Fruit fly (Drosophila melanogaster) whole organism, wandering third instar larva: ENCODE measurements around the gene SmydA-4.

Experiments
- Abd-B ChIP-seq: fragments of >200 bp; optimal IDR thresholded peaks from 2 replicates; lab custom pipeline; 2017; ENCODE audit warnings: missing biosample characterization, missing genetic modification characterization
- CG9705 ChIP-seq: fragments of 200-800 bp; sonication (Bioruptor generic); optimal IDR thresholded peaks from 2 replicates; lab custom pipeline; 2018; ENCODE audit warnings: missing biosample characterization, mild to moderate bottlenecking, missing genetic modification characterization
- Dfd ChIP-seq: fragments of >200 bp; optimal IDR thresholded peaks from 2 replicates; lab custom pipeline; 2017; ENCODE audit warnings: missing biosample characterization, missing genetic modification characterization
- Dif ChIP-seq: fragments of 200-275, 200-300 bp; sonication (Bioruptor generic); optimal IDR thresholded peaks from 2 replicates; lab custom pipeline; 2018; ENCODE audit warnings: missing biosample characterization, missing genetic modification characterization; ENCODE audit not compliant: partially characterized antibody
- GATAd ChIP-seq: sonication (Bioruptor generic); optimal IDR thresholded peaks from 2 replicates; lab custom pipeline; 2016; ENCODE audit warnings: missing biosample characterization, missing genetic modification characterization
- HLH106 ChIP-seq: fragments of 200-800 bp; optimal IDR thresholded peaks from 3 replicates; lab custom pipeline; 2019; ENCODE audit warnings: missing biosample characterization, mild to moderate bottlenecking, missing genetic modification characterization, moderate library complexity
- Hnf4 ChIP-seq: fragments of 200-800 bp; sonication (Bioruptor generic); optimal IDR thresholded peaks from 2 replicates; lab custom pipeline; 2016; ENCODE audit warnings: missing biosample characterization, mild to moderate bottlenecking, missing genetic modification characterization
- Hr83 ChIP-seq: fragments of 200-300 bp; sonication (Bioruptor generic); optimal IDR thresholded peaks from 2 replicates; lab custom pipeline; 2016; ENCODE audit warnings: missing biosample characterization, mild to moderate bottlenecking, missing genetic modification characterization, moderate library complexity; ENCODE audit not compliant: poor library complexity, severe bottlenecking
- Jra ChIP-seq: sonication (Bioruptor generic); optimal IDR thresholded peaks from 2 replicates; lab custom pipeline; 2016; ENCODE audit warnings: missing biosample characterization, missing genetic modification characterization
- Mio ChIP-seq: sonication (Bioruptor generic); optimal IDR thresholded peaks from 2 replicates; lab custom pipeline; 2016; ENCODE audit warnings: missing biosample characterization, missing genetic modification characterization
- Myc ChIP-seq: fragments of >200 bp; optimal IDR thresholded peaks from 2 replicates; lab custom pipeline; 2017
- N ChIP-seq: fragments of >200 bp; optimal IDR thresholded peaks from 2 replicates; lab custom pipeline; 2018; ENCODE audit warnings: missing biosample characterization, missing external identifiers, missing genetic modification characterization
- Rel ChIP-seq, 2 experiments: fragments of 200-800 bp; sonication (Bioruptor generic) in 1 of 2; optimal IDR thresholded peaks; 2 replicates in 1 of 2; 3 replicates in 1 of 2; lab custom pipeline; 2016 to 2019; ENCODE audit warnings: mild to moderate bottlenecking in 2 of 2, missing biosample characterization in 2 of 2, missing genetic modification characterization in 2 of 2, moderate library complexity in 1 of 2
- Sp1 ChIP-seq: fragments of 200-800 bp; sonication (Bioruptor generic); optimal IDR thresholded peaks from 3 replicates; lab custom pipeline; 2019; ENCODE audit warnings: missing biosample characterization, mild to moderate bottlenecking, missing genetic modification characterization, moderate library complexity
- Vsx2 ChIP-seq: fragments of 200-300, 225-300 bp; sonication (Bioruptor generic); optimal IDR thresholded peaks from 2 replicates; lab custom pipeline; 2018; ENCODE audit warnings: missing biosample characterization, missing genetic modification characterization; ENCODE audit not compliant: partially characterized antibody
- br ChIP-seq: fragments of 200-800 bp; sonication (Bioruptor generic); optimal IDR thresholded peaks from 2 replicates; lab custom pipeline; 2016; ENCODE audit warnings: missing biosample characterization, missing genetic modification characterization
- brk ChIP-seq: fragments of 200-800 bp; sonication (Bioruptor generic); optimal IDR thresholded peaks from 2 replicates; lab custom pipeline; 2016; ENCODE audit warnings: missing biosample characterization, mild to moderate bottlenecking, missing genetic modification characterization
- dl ChIP-seq, 2 experiments: fragments of 175-275, 200-275 bp in 1 of 2; fragments of 200-275 bp in 1 of 2; sonication (Bioruptor generic); optimal IDR thresholded peaks; lab custom pipeline; 2018; ENCODE audit warnings: mild to moderate bottlenecking in 2 of 2, missing biosample characterization in 2 of 2, missing genetic modification characterization in 2 of 2, moderate library complexity in 2 of 2; ENCODE audit not compliant: partially characterized antibody in 2 of 2, insufficient read depth in 1 of 2
- ey ChIP-seq: fragments of 200-800 bp; sonication (Bioruptor generic); optimal IDR thresholded peaks from 2 replicates; lab custom pipeline; 2016; ENCODE audit warnings: missing biosample characterization, missing genetic modification characterization
- foxo ChIP-seq, 2 experiments: fragments of 200-800 bp; sonication (Bioruptor generic); optimal IDR thresholded peaks; 2 replicates in 1 of 2; 3 replicates in 1 of 2; lab custom pipeline; 2016 to 2017; ENCODE audit warnings: missing biosample characterization in 2 of 2, missing genetic modification characterization in 2 of 2
- fru ChIP-seq: fragments of 200-800 bp; sonication (Bioruptor generic); optimal IDR thresholded peaks from 3 replicates; lab custom pipeline; 2016; ENCODE audit warnings: missing biosample characterization, mild to moderate bottlenecking, missing genetic modification characterization
- h ChIP-seq: fragments of 200-800 bp; sonication (Bioruptor generic); optimal IDR thresholded peaks from 3 replicates; lab custom pipeline; 2016; ENCODE audit warnings: missing biosample characterization, mild to moderate bottlenecking, missing genetic modification characterization
- jim ChIP-seq: fragments of 175-275, 200-325 bp; sonication (Bioruptor generic); optimal IDR thresholded peaks from 2 replicates; lab custom pipeline; 2016; ENCODE audit warnings: missing biosample characterization, mild to moderate bottlenecking, missing genetic modification characterization
- lola ChIP-seq: fragments of >200 bp; optimal IDR thresholded peaks from 2 replicates; lab custom pipeline; 2017; ENCODE audit warnings: missing biosample characterization, missing genetic modification characterization
- rgr ChIP-seq: fragments of 200-800 bp; sonication (Bioruptor generic); optimal IDR thresholded peaks from 3 replicates; lab custom pipeline; 2016; ENCODE audit warnings: missing biosample characterization, mild to moderate bottlenecking, missing genetic modification characterization
- sage ChIP-seq: fragments of 200-800 bp; sonication (Bioruptor generic); optimal IDR thresholded peaks from 2 replicates; lab custom pipeline; 2016; ENCODE audit warnings: missing biosample characterization, mild to moderate bottlenecking, missing genetic modification characterization
- usp ChIP-seq: fragments of >200 bp; optimal IDR thresholded peaks from 2 replicates; lab custom pipeline; 2017; ENCODE audit warnings: missing biosample characterization, missing genetic modification characterization
- woc ChIP-seq: sonication (Bioruptor generic); optimal IDR thresholded peaks from 2 replicates; lab custom pipeline; 2016; ENCODE audit warnings: missing biosample characterization, mild to moderate bottlenecking, missing genetic modification characterization

SmydA-4 gene

DNA sequence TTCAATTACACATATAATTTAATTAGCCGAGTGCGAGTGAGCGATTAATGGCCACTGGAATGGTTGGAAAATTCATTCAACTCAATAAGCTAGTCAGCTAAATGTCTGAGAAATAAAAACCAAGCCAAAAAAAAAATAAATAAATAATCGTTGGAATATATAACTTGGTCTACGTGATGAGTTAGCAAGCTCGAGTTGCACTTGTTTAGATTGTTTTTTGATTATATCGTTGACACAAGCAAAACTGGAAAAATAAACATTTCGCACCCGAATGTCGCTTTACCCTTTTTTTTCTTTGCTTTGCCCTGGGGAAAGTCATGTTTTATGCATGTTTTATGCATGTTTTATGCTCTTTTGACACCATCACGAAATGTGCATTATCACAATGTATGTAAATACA lies 38.5 kb downstream of the SmydA-4 start:
- no peak for TF ChIP-seq Mio (GFP tag; lab: Kevin White, UChicago)
- no peak for TF ChIP-seq h (GFP tag; lab: Kevin White, UChicago)
- TF ChIP-seq Vsx2 (GFP tag; lab: Kevin White, UChicago), result no peak
- TF ChIP-seq, all 38 proteins: peak for 0

DNA sequence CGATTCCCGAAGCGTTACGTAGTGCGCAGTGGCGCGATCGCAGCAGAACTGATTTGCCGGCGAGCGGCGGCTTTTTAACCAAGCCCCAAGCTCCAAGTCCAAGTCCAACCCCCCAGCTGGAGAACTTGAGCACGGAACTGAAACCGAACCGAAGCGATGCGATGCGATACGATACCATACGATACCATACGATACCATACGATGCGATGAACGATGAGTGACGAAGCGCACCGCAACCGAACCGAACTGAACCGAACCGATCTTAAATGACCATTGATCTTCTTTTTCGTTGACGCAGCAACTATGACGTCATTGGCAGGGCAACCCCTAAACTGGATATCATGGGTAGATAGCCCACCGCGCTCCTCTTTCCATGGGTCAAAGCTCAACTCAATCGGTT lies 41.7 kb downstream of the SmydA-4 start, which contains the start of gene sev:
Gene sev (minus strand): TSS at position 50 of the 400 bp plus-strand sequence.
- TF ChIP-seq CG9705 (GFP tag; lab: Kevin White, UChicago), result no peak
- no peak for TF ChIP-seq Vsx2 (GFP tag; lab: Kevin White, UChicago)
- no peak for TF ChIP-seq Abd-B (GFP tag; lab: Kevin White, UChicago)
- TF ChIP-seq rgr (GFP tag; lab: Kevin White, UChicago), result no peak
- TF ChIP-seq foxo (GFP tag; optimal IDR thresholded peaks at IDR 0.05; lab: Kevin White, UChicago), result no peak
- no peak for TF ChIP-seq Hr83 (GFP tag; lab: Kevin White, UChicago)
- TF ChIP-seq ey (GFP tag; lab: Kevin White, UChicago), result no peak
- no peak for TF ChIP-seq GATAd
- TF ChIP-seq Jra (GFP tag; lab: Kevin White, UChicago), result no peak
- TF ChIP-seq Hnf4 (GFP tag; lab: Kevin White, UChicago), result no peak
- no peak for TF ChIP-seq Sp1 (GFP tag; lab: Kevin White, UChicago)
- TF ChIP-seq Dfd, result no peak
- TF ChIP-seq dl (GFP tag; optimal IDR thresholded peaks at IDR 0.05; lab: Kevin White, UChicago; ENCODE audit: insufficient read depth in 1 of 2, partially characterized antibody in 2 of 2), result no peak
- no peak for TF ChIP-seq usp (GFP tag; lab: Kevin White, UChicago)
- no peak for TF ChIP-seq jim (GFP tag; lab: Kevin White, UChicago)
- TF ChIP-seq Rel (GFP tag; optimal IDR thresholded peaks at IDR 0.05; lab: Kevin White, UChicago), result no peak
- no peak for TF ChIP-seq Rel (tag; optimal IDR thresholded peaks at IDR 0.05; lab: Kevin White, UChicago)
- TF ChIP-seq, all 38 proteins: peak for 0

DNA sequence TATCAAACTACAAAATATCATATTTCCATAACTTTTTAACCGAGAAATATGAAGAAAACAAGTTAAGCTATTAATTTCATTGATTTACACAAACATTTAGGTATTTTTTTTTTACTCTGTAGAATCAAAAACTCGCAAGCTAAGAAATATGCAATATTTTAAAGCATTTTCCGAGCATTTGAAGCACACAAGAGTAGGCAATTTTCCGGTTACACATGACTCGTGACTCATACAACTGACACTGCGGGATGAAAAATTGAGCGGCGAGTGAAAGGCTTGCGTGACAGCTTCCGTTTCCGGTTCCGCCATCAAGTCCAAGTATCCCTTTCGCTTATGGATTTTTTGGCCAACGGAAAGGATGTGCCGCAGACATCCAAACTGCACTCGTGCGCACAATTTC lies 42.8 kb downstream of the SmydA-4 start:
- TF ChIP-seq N (GFP tag; lab: Kevin White, UChicago) (peak; percentile 7), rgr (GFP tag; lab: Kevin White, UChicago) (no peak)

DNA sequence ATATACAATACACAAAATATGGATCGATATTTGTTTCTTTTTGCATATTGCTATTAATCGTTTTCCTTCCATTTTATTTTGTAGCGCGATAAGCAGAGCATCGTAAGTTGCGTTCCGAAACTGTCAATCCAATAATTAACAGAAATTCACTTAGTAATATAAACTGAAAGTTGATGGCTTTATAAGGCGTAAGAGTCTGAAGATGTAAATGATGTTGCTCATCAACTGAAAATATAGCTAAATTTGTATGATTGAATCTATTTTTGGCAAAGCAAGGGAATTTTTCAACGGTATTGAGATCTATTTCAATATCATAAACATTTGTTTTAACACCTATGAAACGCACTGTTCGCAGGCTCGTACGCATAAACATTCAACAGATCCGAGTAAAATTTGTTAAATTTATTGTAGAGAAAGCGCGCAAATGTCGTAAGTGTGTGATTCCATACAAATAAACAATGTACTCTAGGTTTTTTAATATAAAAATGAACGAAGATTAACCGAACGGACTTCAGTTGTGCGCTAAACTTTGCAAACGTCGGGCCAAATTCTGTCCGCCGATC lies 44.3 kb downstream of the SmydA-4 start, which contains the start of gene Vago:
Gene Vago (plus strand): TSS at position 513 of the 563 bp plus-strand sequence.
- TF ChIP-seq ey (GFP tag; lab: Kevin White, UChicago) (peak; percentile 23), woc (GFP tag; lab: Kevin White, UChicago) (peak; percentile 3), fru (GFP tag; lab: Kevin White, UChicago) (peak; percentile 42), Dif (GFP tag; lab: Kevin White, UChicago) (no peak), sage (GFP tag; lab: Kevin White, UChicago) (no peak), Sp1 (GFP tag; lab: Kevin White, UChicago) (peak; percentile 34), HLH106 (peak; percentile 55), Rel (GFP tag; optimal IDR thresholded peaks at IDR 0.05; lab: Kevin White, UChicago) (no peak), Rel (tag; optimal IDR thresholded peaks at IDR 0.05; lab: Kevin White, UChicago) (peak; percentile 50), br (peak; percentile 22)

DNA sequence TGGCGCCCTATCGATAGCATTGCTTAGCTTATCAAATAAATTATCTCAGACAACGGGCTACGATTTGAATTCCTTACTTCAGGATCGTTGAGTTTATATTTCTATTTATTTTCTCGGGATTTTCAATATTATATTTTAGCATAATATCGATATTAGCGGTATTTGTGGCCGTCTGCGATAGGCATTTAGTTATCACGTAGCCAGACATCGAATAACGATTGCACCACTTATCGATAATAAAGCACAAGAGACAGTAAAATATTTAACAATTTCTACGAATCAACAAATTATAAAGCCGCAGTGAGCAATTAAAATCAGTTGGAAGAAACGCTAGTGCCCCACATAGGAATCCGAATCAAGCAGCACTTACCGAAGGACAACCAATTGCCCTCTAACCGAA lies 45.6 kb downstream of the SmydA-4 start, which contains the start of gene CG2076:
Gene CG2076 (plus strand): TSS at position 50 of the 400 bp plus-strand sequence.
- TF ChIP-seq brk (GFP tag; lab: Kevin White, UChicago) (no peak), CG9705 (GFP tag; lab: Kevin White, UChicago) (no peak), lola (GFP tag; lab: Kevin White, UChicago) (no peak), fru (GFP tag; lab: Kevin White, UChicago) (no peak), GATAd (no peak)

DNA sequence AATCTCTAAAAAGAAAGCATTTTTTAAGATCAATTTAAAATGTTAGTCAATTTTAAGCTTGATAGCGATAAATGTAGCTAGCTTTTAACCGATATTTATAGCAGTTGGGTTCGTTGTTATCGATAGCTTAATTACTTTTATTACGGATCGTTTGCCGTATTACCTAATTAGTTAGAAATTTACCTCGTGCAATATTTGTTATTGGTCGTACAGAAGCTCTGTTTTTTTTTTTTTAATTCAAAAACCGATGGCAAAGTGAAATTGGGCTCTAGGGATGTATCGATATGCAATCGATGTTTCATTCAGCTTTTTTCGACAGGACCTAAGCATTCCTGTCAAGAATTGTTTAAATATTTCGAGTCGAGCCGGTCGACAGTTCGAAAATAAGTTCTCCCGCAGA lies 47.6 kb downstream of the SmydA-4 start, which contains the start of gene CG2061:
Gene CG2061 (plus strand): TSS at position 292 of the 400 bp plus-strand sequence.
- TF ChIP-seq Sp1 (GFP tag; lab: Kevin White, UChicago), result no peak
- peak; percentile 10 for TF ChIP-seq Myc (lab: Kevin White, UChicago)
- no peak for TF ChIP-seq GATAd
- TF ChIP-seq Dif (GFP tag; lab: Kevin White, UChicago), result no peak
- no peak for TF ChIP-seq fru (GFP tag; lab: Kevin White, UChicago)
